Worm (Caenorhabditis elegans): ENCODE data around the gene luc-7L.

DNA sequence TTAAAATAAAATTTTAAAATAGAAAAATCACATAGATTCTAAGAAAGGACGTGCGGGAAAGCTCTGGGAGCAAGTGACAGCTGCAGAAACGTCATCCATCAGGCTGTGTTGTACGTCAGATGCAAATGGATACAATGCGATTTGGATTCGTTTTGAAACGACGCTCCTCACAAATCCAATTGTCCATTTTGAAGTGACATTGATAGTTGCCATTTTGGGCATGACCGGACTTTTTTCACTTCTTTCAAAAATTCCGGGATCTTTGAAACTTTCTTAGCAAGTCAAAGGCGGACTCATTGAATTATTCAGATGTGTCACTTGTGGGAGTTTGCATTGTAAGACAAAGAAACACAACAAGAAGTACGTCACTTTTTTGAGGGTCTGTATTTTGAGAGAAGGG lies 11.8 kb upstream of the luc-7L start:
- TF ChIP-seq him-1 (tag; optimal IDR thresholded peaks at IDR 0.05) (no peak), W03F9.2 (tag; optimal IDR thresholded peaks at IDR 0.05) (no peak), dao-5 (tag; optimal IDR thresholded peaks at IDR 0.05) (no peak)
